Fruit fly (Drosophila melanogaster) whole organism, embryonic: ENCODE data around the gene h-cup.
A peak's percentile ranks its signal among the peaks of the same experiment; 100 is the strongest.

Experiments
- ATbp ChIP-seq: fragments of 200-800 bp; sonication (Bioruptor generic); optimal IDR thresholded peaks from 2 replicates; lab custom pipeline; 2017; ENCODE audit warnings: missing biosample characterization, mild to moderate bottlenecking, missing genetic modification characterization, missing genetic modification reagents
- CG10321 ChIP-seq: fragments of 200-800 bp; sonication (Bioruptor generic); IDR thresholded peaks from 2 replicates; pipeline ENCODE4 v1.3.6; 2022; ENCODE audit warnings: missing biosample characterization, missing genetic modification characterization
- CG10366 ChIP-seq: fragments of 200-800 bp; sonication (Bioruptor generic); IDR thresholded peaks from 2 replicates; pipeline ENCODE4 v1.3.6; 2022; ENCODE audit warnings: missing biosample characterization, missing genetic modification characterization
- CG11247 ChIP-seq: fragments of 200-800 bp; sonication (Bioruptor generic); IDR thresholded peaks from 2 replicates; pipeline ENCODE4 v1.3.6; 2022; ENCODE audit warnings: missing biosample characterization, missing genetic modification characterization
- CG11398 ChIP-seq: fragments of 200-800 bp; sonication (Bioruptor generic); optimal IDR thresholded peaks from 2 replicates; lab custom pipeline; 2016; ENCODE audit warnings: missing biosample characterization, missing genetic modification characterization
- CG11504 ChIP-seq: fragments of 200-800 bp; sonication (Bioruptor generic); optimal IDR thresholded peaks from 3 replicates; lab custom pipeline; 2019; ENCODE audit warnings: missing biosample characterization, mild to moderate bottlenecking, missing genetic modification characterization, moderate library complexity
- CG12219 ChIP-seq: fragments of 200-800 bp; sonication (Bioruptor generic); optimal IDR thresholded peaks from 3 replicates; lab custom pipeline; 2018; ENCODE audit warnings: missing biosample characterization, mild to moderate bottlenecking, missing genetic modification characterization
- CG12942 ChIP-seq: fragments of 200-800 bp; sonication (Bioruptor generic); optimal IDR thresholded peaks from 3 replicates; lab custom pipeline; 2016; ENCODE audit warnings: missing biosample characterization, missing genetic modification characterization
- CG13296 ChIP-seq: fragments of 200-800 bp; sonication (Bioruptor generic); optimal IDR thresholded peaks from 3 replicates; lab custom pipeline; 2018; ENCODE audit warnings: missing biosample characterization, mild to moderate bottlenecking, missing genetic modification characterization
- CG13424 ChIP-seq: fragments of 200-800 bp; sonication (Bioruptor generic); optimal IDR thresholded peaks from 2 replicates; lab custom pipeline; 2019; ENCODE audit warnings: missing biosample characterization, mild to moderate bottlenecking, missing genetic modification characterization, moderate library complexity
- CG16863 ChIP-seq: fragments of 200-800 bp; sonication (Bioruptor generic); optimal IDR thresholded peaks from 3 replicates; lab custom pipeline; 2016; ENCODE audit warnings: missing biosample characterization, missing genetic modification characterization
- CG18011 ChIP-seq: fragments of 200-800 bp; sonication (Bioruptor generic); optimal IDR thresholded peaks from 2 replicates; lab custom pipeline; 2017; ENCODE audit warnings: missing biosample characterization, missing genetic modification characterization, mild to moderate bottlenecking, moderate library complexity, missing genotype
- CG1832 ChIP-seq: fragments of 200-800 bp; sonication (Bioruptor generic); optimal IDR thresholded peaks from 2 replicates; lab custom pipeline; 2017; ENCODE audit warnings: missing biosample characterization, mild to moderate bottlenecking, missing genetic modification characterization, inconsistent platforms
- CG4360 ChIP-seq: fragments of 200-800 bp; sonication (Bioruptor generic); IDR thresholded peaks from 2 replicates; pipeline ENCODE4 v1.3.6; 2022; ENCODE audit warnings: missing biosample characterization, missing genetic modification characterization
- CG5180 ChIP-seq: fragments of 200-800 bp; sonication (Bioruptor generic); optimal IDR thresholded peaks from 3 replicates; lab custom pipeline; 2017; ENCODE audit warnings: missing biosample characterization, missing genetic modification characterization, mild to moderate bottlenecking, moderate library complexity, missing genetic modification reagents
- CG6791 ChIP-seq: fragments of 200-800 bp; sonication (Bioruptor generic); IDR thresholded peaks from 3 replicates; pipeline ENCODE4 v1.3.6; 2022; ENCODE audit warnings: missing biosample characterization, missing genetic modification characterization; ENCODE audit not compliant: partially characterized antibody
- CG7928 ChIP-seq: fragments of 200-800 bp; sonication (Bioruptor generic); optimal IDR thresholded peaks from 2 replicates; lab custom pipeline; 2017; ENCODE audit warnings: missing biosample characterization, mild to moderate bottlenecking, missing genetic modification characterization
- CG8478 ChIP-seq: fragments of >200 bp; optimal IDR thresholded peaks from 2 replicates; lab custom pipeline; 2018
- CG8765 ChIP-seq: fragments of 200-800 bp; sonication (Bioruptor generic); IDR thresholded peaks from 2 replicates; pipeline ENCODE4 v1.3.6; 2022; ENCODE audit warnings: missing biosample characterization, missing genetic modification characterization
- CG9817 ChIP-seq: fragments of 200-800 bp; sonication (Bioruptor generic); optimal IDR thresholded peaks from 2 replicates; lab custom pipeline; 2018; ENCODE audit warnings: missing biosample characterization, mild to moderate bottlenecking, missing genetic modification characterization, moderate library complexity
- D ChIP-seq, 2 experiments: fragments of 200-800 bp in 1 of 2; fragments of >200 bp in 1 of 2; sonication (Bioruptor generic) in 1 of 2; optimal IDR thresholded peaks; 2 replicates in 1 of 2; 3 replicates in 1 of 2; lab custom pipeline; 2017; ENCODE audit warnings: mild to moderate bottlenecking in 1 of 2, missing biosample characterization in 1 of 2, missing genetic modification characterization in 1 of 2, missing genetic modification reagents in 1 of 2
- HmgD ChIP-seq: fragments of 200-800 bp; sonication (Bioruptor generic); optimal IDR thresholded peaks from 3 replicates; lab custom pipeline; 2016; ENCODE audit warnings: missing biosample characterization, missing genetic modification characterization
- Med ChIP-seq: fragments of 200-800 bp; sonication (Bioruptor generic); peaks from one replicate; lab custom pipeline; 2016; ENCODE audit warnings: missing biosample characterization, missing genetic modification characterization, mild to moderate bottlenecking, inconsistent platforms, moderate library complexity
- NfI ChIP-seq: fragments of 200-800 bp; sonication (Bioruptor generic); optimal IDR thresholded peaks from 3 replicates; lab custom pipeline; 2018; ENCODE audit warnings: missing biosample characterization, mild to moderate bottlenecking, missing genetic modification characterization, moderate library complexity
- Tbp ChIP-seq: fragments of >200 bp; optimal IDR thresholded peaks from 2 replicates; lab custom pipeline; 2018; ENCODE audit warnings: missing biosample characterization, missing genetic modification characterization
- Trl ChIP-seq, 3 experiments: fragments of >200 bp in 2 of 3; fragments of 200-800 bp in 1 of 3; sonication (Bioruptor generic) in 1 of 3; optimal IDR thresholded peaks; 2 replicates in 1 of 3; 3 replicates in 2 of 3; lab custom pipeline; 2016 to 2017; ENCODE audit warnings: missing biosample characterization in 1 of 3, missing genetic modification characterization in 1 of 3
- al ChIP-seq: fragments of 200-800 bp; sonication (Bioruptor generic); IDR thresholded peaks from 2 replicates; pipeline ENCODE4 v1.3.6; 2022; ENCODE audit warnings: missing biosample characterization, missing genetic modification characterization
- ap ChIP-seq: fragments of 200-800 bp; sonication (Bioruptor generic); IDR thresholded peaks from 2 replicates; pipeline ENCODE4 v1.3.6; 2022; ENCODE audit warnings: missing biosample characterization, missing genetic modification characterization
- bbx ChIP-seq: fragments of 200-800 bp; sonication (Bioruptor generic); IDR thresholded peaks from 2 replicates; pipeline ENCODE4 v1.3.6; 2022; ENCODE audit warnings: missing biosample characterization, missing genetic modification characterization; ENCODE audit not compliant: partially characterized antibody
- bowl ChIP-seq: fragments of 200-800 bp; sonication (Bioruptor generic); IDR thresholded peaks from 2 replicates; pipeline ENCODE4 v1.3.6; 2022; ENCODE audit warnings: missing biosample characterization, missing genetic modification characterization
- cas ChIP-seq: fragments of 200-800 bp; sonication (Bioruptor generic); IDR thresholded peaks from 2 replicates; pipeline ENCODE4 v1.3.6; 2022; ENCODE audit warnings: missing biosample characterization, missing genetic modification characterization
- dimm ChIP-seq: fragments of 200-800 bp; sonication (Bioruptor generic); IDR thresholded peaks from 2 replicates; pipeline ENCODE4 v1.3.6; 2022; ENCODE audit warnings: missing biosample characterization, missing genetic modification characterization
- exex ChIP-seq: fragments of 200-800 bp; sonication (Bioruptor generic); optimal IDR thresholded peaks from 4 replicates; lab custom pipeline; 2018; ENCODE audit warnings: missing biosample characterization, mild to moderate bottlenecking, missing genetic modification characterization, moderate library complexity
- fd102C ChIP-seq: fragments of 200-800 bp; sonication (Bioruptor generic); optimal IDR thresholded peaks from 2 replicates; lab custom pipeline; 2018; ENCODE audit warnings: missing biosample characterization, mild to moderate bottlenecking, missing genetic modification characterization, moderate library complexity
- gsb-n ChIP-seq: fragments of 200-800 bp; sonication (Bioruptor generic); optimal IDR thresholded peaks from 3 replicates; lab custom pipeline; 2018; ENCODE audit warnings: missing biosample characterization, mild to moderate bottlenecking, missing genetic modification characterization
- lola ChIP-seq, 3 experiments: fragments of >200 bp in 2 of 3; fragments of 200-800 bp in 1 of 3; sonication (Bioruptor generic) in 1 of 3; optimal IDR thresholded peaks; 2 replicates each; lab custom pipeline; 2017 to 2019; ENCODE audit warnings: missing biosample characterization in 3 of 3, missing genetic modification characterization in 3 of 3, mild to moderate bottlenecking in 1 of 3, moderate library complexity in 1 of 3
- nerfin-1 ChIP-seq: fragments of 200-800 bp; sonication (Bioruptor generic); optimal IDR thresholded peaks from 3 replicates; lab custom pipeline; 2019; ENCODE audit warnings: missing biosample characterization, mild to moderate bottlenecking, missing genetic modification characterization, moderate library complexity
- salm ChIP-seq: fragments of 200-800 bp; sonication (Bioruptor generic); optimal IDR thresholded peaks from 2 replicates; lab custom pipeline; 2018; ENCODE audit warnings: missing biosample characterization, mild to moderate bottlenecking, missing genetic modification characterization
- scrt ChIP-seq: fragments of 200-800 bp; sonication (Bioruptor generic); optimal IDR thresholded peaks from 2 replicates; lab custom pipeline; 2018; ENCODE audit warnings: missing biosample characterization, mild to moderate bottlenecking, missing genetic modification characterization, moderate library complexity
- zfh1 ChIP-seq: fragments of 200-800 bp; sonication (Bioruptor generic); IDR thresholded peaks from 3 replicates; pipeline ENCODE4 v1.3.6; 2022; ENCODE audit warnings: missing biosample characterization, missing genetic modification characterization

Gene h-cup

DNA sequence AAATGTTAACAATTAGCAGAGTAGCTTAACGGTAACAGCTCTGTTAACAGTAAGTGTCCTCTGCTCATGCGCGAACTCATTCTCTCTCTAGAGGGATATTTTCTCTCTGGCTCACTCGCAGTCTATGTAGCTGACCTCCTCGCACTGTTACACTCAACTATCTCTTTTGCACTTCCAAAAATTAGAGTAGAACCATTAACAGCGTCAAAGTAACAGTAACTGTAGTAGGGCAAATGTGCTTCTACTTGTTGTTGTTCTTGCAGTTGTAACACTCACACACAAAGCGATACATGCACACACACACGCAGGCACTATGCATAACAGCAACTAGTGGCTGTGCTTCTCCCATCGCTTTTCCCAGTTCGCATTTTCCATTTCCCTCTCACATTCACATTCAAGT lies 3.7 kb downstream of the h-cup start (continued):
- no peak for TF ChIP-seq CG11504 (tag; lab: Kevin White, UChicago)
- TF ChIP-seq nerfin-1 (tag; lab: Kevin White, UChicago), result peak; percentile 51
- TF ChIP-seq zfh1 (GFP tag; lab: Robert Waterston, UW), result no peak
- no peak for TF ChIP-seq CG13424 (tag; lab: Kevin White, UChicago)
- TF ChIP-seq ap (GFP tag; lab: Robert Waterston, UW), result no peak
- TF ChIP-seq CG16863 (GFP tag; lab: Kevin White, UChicago), result no peak
- no peak for TF ChIP-seq D (optimal IDR thresholded peaks at IDR 0.05; lab: Kevin White, UChicago)
- no peak for TF ChIP-seq D (GFP tag; optimal IDR thresholded peaks at IDR 0.05; lab: Kevin White, UChicago)
- TF ChIP-seq gsb-n (tag; lab: Kevin White, UChicago), result no peak
- TF ChIP-seq CG6791 (GFP tag; lab: Robert Waterston, UW), result peak; percentile 46; the same call in 1 of the 3 replicates
- peak; percentile 75 for TF ChIP-seq CG4360
- TF ChIP-seq CG1832 (GFP tag; lab: Kevin White, UChicago), result peak; percentile 69
- no peak for TF ChIP-seq dimm (GFP tag; lab: Robert Waterston, UW)
- TF ChIP-seq CG10366 (GFP tag; lab: Robert Waterston, UW), result no peak
- no peak for TF ChIP-seq HmgD (GFP tag; lab: Kevin White, UChicago)
- TF ChIP-seq CG7928 (GFP tag; lab: Kevin White, UChicago), result no peak
- TF ChIP-seq CG18011 (GFP tag; lab: Kevin White, UChicago), result no peak
- no peak for TF ChIP-seq CG11247 (GFP tag; lab: Robert Waterston, UW)
- peak; percentile 96 for TF ChIP-seq scrt
- peak; percentile 65 to 79 for TF ChIP-seq Trl (optimal IDR thresholded peaks at IDR 0.05; lab: Kevin White, UChicago)
- no peak for TF ChIP-seq Trl (GFP tag; optimal IDR thresholded peaks at IDR 0.05; lab: Kevin White, UChicago)
- no peak for TF ChIP-seq CG8765 (GFP tag; lab: Robert Waterston, UW)
- no peak for TF ChIP-seq bowl
- no peak for TF ChIP-seq bbx (GFP tag; lab: Robert Waterston, UW)
- TF ChIP-seq CG12942 (GFP tag; lab: Kevin White, UChicago), result no peak
- no peak for TF ChIP-seq al (GFP tag; lab: Robert Waterston, UW)
- TF ChIP-seq lola (GFP tag; optimal IDR thresholded peaks at IDR 0.05; lab: Kevin White, UChicago), result no peak
- peak; percentile 52 for TF ChIP-seq Med
- TF ChIP-seq Tbp (GFP tag; lab: Kevin White, UChicago), result no peak
- peak; percentile 91 for TF ChIP-seq CG10321 (GFP tag; lab: Robert Waterston, UW)
- TF ChIP-seq cas (GFP tag; lab: Robert Waterston, UW), result 0 out of 2 replicates have a peak, but pooled peaks have one; percentile 25
- TF ChIP-seq fd102C (GFP tag; lab: Kevin White, UChicago), result no peak
- TF ChIP-seq CG13296 (GFP tag; lab: Kevin White, UChicago), result no peak
- TF ChIP-seq CG9817, result no peak
- no peak for TF ChIP-seq NfI (GFP tag; lab: Kevin White, UChicago)
- TF ChIP-seq ATbp (GFP tag; lab: Kevin White, UChicago), result no peak
- no peak for TF ChIP-seq salm (tag; lab: Kevin White, UChicago)
- peak; percentile 17 for TF ChIP-seq CG5180 (GFP tag; lab: Kevin White, UChicago)
- no peak for TF ChIP-seq exex (tag; lab: Kevin White, UChicago)
- no peak for TF ChIP-seq CG12219
- TF ChIP-seq CG8478 (lab: Kevin White, UChicago), result peak; percentile 90
- no peak for TF ChIP-seq CG11398 (GFP tag; lab: Kevin White, UChicago)
